Fruit fly (Drosophila melanogaster) whole organism, embryonic: ENCODE results near the gene CG43630.

ENCODE experiments used
- B-H2 ChIP-seq: fragments of 200-800 bp; sonication (Bioruptor generic); optimal IDR thresholded peaks from 2 replicates; lab custom pipeline; 2018; ENCODE audit warnings: missing biosample characterization, mild to moderate bottlenecking, missing genetic modification characterization
- BtbVII ChIP-seq: fragments of 200-800 bp; sonication (Bioruptor generic); optimal IDR thresholded peaks from 3 replicates; lab custom pipeline; 2017; ENCODE audit warnings: missing biosample characterization, mild to moderate bottlenecking, missing genetic modification characterization
- Bteb2 ChIP-seq: fragments of 200-800 bp; sonication (Bioruptor generic); optimal IDR thresholded peaks from 2 replicates; lab custom pipeline; 2016; ENCODE audit warnings: missing biosample characterization, missing genetic modification characterization
- C15 ChIP-seq: fragments of 200-800 bp; sonication (Bioruptor generic); IDR thresholded peaks from 3 replicates; pipeline ENCODE4 v1.3.6; 2022; ENCODE audit warnings: missing biosample characterization, missing genetic modification characterization
- CG10543 ChIP-seq: fragments of 200-800 bp; sonication (Bioruptor generic); optimal IDR thresholded peaks from 3 replicates; lab custom pipeline; 2017; ENCODE audit warnings: missing biosample characterization, mild to moderate bottlenecking, missing genetic modification characterization, moderate library complexity
- CG11085 ChIP-seq: fragments of 200-800 bp; sonication (Bioruptor generic); IDR thresholded peaks from 2 replicates; pipeline ENCODE4 v1.3.6; 2022; ENCODE audit warnings: missing biosample characterization, missing genetic modification characterization
- CG12071 ChIP-seq: fragments of 200-800 bp; sonication (Bioruptor generic); optimal IDR thresholded peaks from 3 replicates; lab custom pipeline; 2018; ENCODE audit warnings: missing biosample characterization, mild to moderate bottlenecking, missing genetic modification characterization
- CG12155 ChIP-seq: fragments of 200-800 bp; sonication (Bioruptor generic); optimal IDR thresholded peaks from 3 replicates; lab custom pipeline; 2016; ENCODE audit warnings: missing biosample characterization, missing genetic modification characterization
- CG12659 ChIP-seq: fragments of 200-800 bp; sonication (Bioruptor generic); optimal IDR thresholded peaks from 3 replicates; lab custom pipeline; 2017; ENCODE audit warnings: mild to moderate bottlenecking, missing biosample characterization, missing genetic modification reagents, missing genetic modification characterization
- CG12769 ChIP-seq: fragments of 200-800 bp; sonication (Bioruptor generic); optimal IDR thresholded peaks from 2 replicates; lab custom pipeline; 2019; ENCODE audit warnings: missing biosample characterization, mild to moderate bottlenecking, missing genetic modification characterization, moderate library complexity
- CG18599 ChIP-seq: fragments of 200-800 bp; sonication (Bioruptor generic); optimal IDR thresholded peaks from 3 replicates; lab custom pipeline; 2017; ENCODE audit warnings: missing biosample characterization, missing genetic modification characterization, mild to moderate bottlenecking, moderate library complexity, missing genetic modification reagents
- CG2202 ChIP-seq: fragments of 200-800 bp; sonication (Bioruptor generic); optimal IDR thresholded peaks from 2 replicates; lab custom pipeline; 2018; ENCODE audit warnings: missing biosample characterization, mild to moderate bottlenecking, missing genetic modification characterization
- CG32532 ChIP-seq: fragments of 200-800 bp; sonication (Bioruptor generic); IDR thresholded peaks from 2 replicates; pipeline ENCODE4 v1.3.6; 2022; ENCODE audit warnings: missing biosample characterization, missing genetic modification characterization
- CG3847 ChIP-seq: fragments of 200-800 bp; sonication (Bioruptor generic); IDR thresholded peaks from 2 replicates; pipeline ENCODE4 v1.3.6; 2022; ENCODE audit warnings: missing biosample characterization, missing genetic modification characterization
- CG6765 ChIP-seq: fragments of 200-800 bp; sonication (Bioruptor generic); optimal IDR thresholded peaks from 3 replicates; lab custom pipeline; 2017; ENCODE audit warnings: missing biosample characterization, mild to moderate bottlenecking, missing genetic modification characterization
- CG6854 ChIP-seq: fragments of 200-800 bp; sonication (Bioruptor generic); optimal IDR thresholded peaks from 3 replicates; lab custom pipeline; 2017; ENCODE audit warnings: missing biosample characterization, mild to moderate bottlenecking, missing genetic modification characterization
- CG7556 ChIP-seq: fragments of 200-800 bp; sonication (Bioruptor generic); optimal IDR thresholded peaks from 2 replicates; lab custom pipeline; 2017; ENCODE audit warnings: missing biosample characterization, mild to moderate bottlenecking, missing genetic modification characterization
- CG7745 ChIP-seq: fragments of 200-800 bp; sonication (Bioruptor generic); optimal IDR thresholded peaks from 2 replicates; lab custom pipeline; 2018; ENCODE audit warnings: missing biosample characterization, mild to moderate bottlenecking, missing genetic modification characterization, moderate library complexity
- CG7786 ChIP-seq: fragments of 200-800 bp; sonication (Bioruptor generic); optimal IDR thresholded peaks from 2 replicates; lab custom pipeline; 2016; ENCODE audit warnings: missing biosample characterization, missing genetic modification characterization
- CG7839 ChIP-seq: fragments of 200-800 bp; sonication (Bioruptor generic); optimal IDR thresholded peaks from 3 replicates; lab custom pipeline; 2018; ENCODE audit warnings: missing biosample characterization, mild to moderate bottlenecking, missing genetic modification characterization, moderate library complexity
- CG7963 ChIP-seq: fragments of 200-800 bp; sonication (Bioruptor generic); IDR thresholded peaks from 3 replicates; pipeline ENCODE4 v1.3.6; 2022; ENCODE audit warnings: missing biosample characterization, missing genetic modification characterization; ENCODE audit not compliant: partially characterized antibody
- CG8359 ChIP-seq: fragments of 200-800 bp; sonication (Bioruptor generic); optimal IDR thresholded peaks from 2 replicates; lab custom pipeline; 2017; ENCODE audit warnings: missing biosample characterization, mild to moderate bottlenecking, missing genetic modification characterization, borderline replicate concordance
- CG9215 ChIP-seq: fragments of 200-800 bp; sonication (Bioruptor generic); IDR thresholded peaks from 2 replicates; pipeline ENCODE4 v1.3.6; 2022; ENCODE audit warnings: missing biosample characterization, missing genetic modification characterization
- Dek ChIP-seq: fragments of 200-800 bp; sonication (Bioruptor generic); optimal IDR thresholded peaks from 3 replicates; lab custom pipeline; 2019; ENCODE audit warnings: missing biosample characterization, mild to moderate bottlenecking, missing genetic modification characterization, moderate library complexity
- Dip3 ChIP-seq: fragments of 200-800 bp; sonication (Bioruptor generic); optimal IDR thresholded peaks from 3 replicates; lab custom pipeline; 2016; ENCODE audit warnings: missing biosample characterization, missing genetic modification characterization
- Dref ChIP-seq: fragments of 200-800 bp; sonication (Bioruptor generic); IDR thresholded peaks from 2 replicates; pipeline ENCODE4 v1.3.6; 2022; ENCODE audit warnings: missing biosample characterization, missing genetic modification characterization
- Hand ChIP-seq: fragments of 200-800 bp; sonication (Bioruptor generic); optimal IDR thresholded peaks from 2 replicates; lab custom pipeline; 2017; ENCODE audit warnings: mild to moderate bottlenecking, missing biosample characterization, missing genetic modification reagents, missing genetic modification characterization
- Hey ChIP-seq: fragments of 200-800 bp; sonication (Bioruptor generic); optimal IDR thresholded peaks from 3 replicates; lab custom pipeline; 2018; ENCODE audit warnings: missing biosample characterization, mild to moderate bottlenecking, missing genetic modification characterization
- Hmr ChIP-seq: fragments of 200-800 bp; sonication (Bioruptor generic); optimal IDR thresholded peaks from 3 replicates; lab custom pipeline; 2017; ENCODE audit warnings: mild to moderate bottlenecking, missing biosample characterization, missing genetic modification reagents, missing genetic modification characterization
- Med ChIP-seq: fragments of 200-800 bp; sonication (Bioruptor generic); peaks from one replicate; lab custom pipeline; 2016; ENCODE audit warnings: missing biosample characterization, missing genetic modification characterization, mild to moderate bottlenecking, inconsistent platforms, moderate library complexity
- Meics ChIP-seq: fragments of 200-800 bp; sonication (Bioruptor generic); optimal IDR thresholded peaks from 2 replicates; lab custom pipeline; 2017; ENCODE audit warnings: missing biosample characterization, mild to moderate bottlenecking, missing genetic modification characterization
- NFAT ChIP-seq: fragments of 200-800 bp; sonication (Bioruptor generic); IDR thresholded peaks from 2 replicates; pipeline ENCODE4 v1.3.6; 2022; ENCODE audit warnings: missing biosample characterization, missing genetic modification characterization
- PHDP ChIP-seq: fragments of 200-800 bp; sonication (Bioruptor generic); optimal IDR thresholded peaks from 3 replicates; lab custom pipeline; 2018; ENCODE audit warnings: missing biosample characterization, mild to moderate bottlenecking, missing genetic modification characterization, moderate library complexity
- abd-A ChIP-seq: fragments of 200-800 bp; sonication (Bioruptor generic); optimal IDR thresholded peaks from 3 replicates; lab custom pipeline; 2019; ENCODE audit warnings: missing biosample characterization, mild to moderate bottlenecking, missing genetic modification characterization, moderate library complexity
- al ChIP-seq: fragments of 200-800 bp; sonication (Bioruptor generic); IDR thresholded peaks from 2 replicates; pipeline ENCODE4 v1.3.6; 2022; ENCODE audit warnings: missing biosample characterization, missing genetic modification characterization
- dysf ChIP-seq: fragments of 200-800 bp; sonication (Bioruptor generic); IDR thresholded peaks from 3 replicates; pipeline ENCODE4 v1.3.6; 2022; ENCODE audit warnings: missing biosample characterization, missing genetic modification characterization
- emc ChIP-seq: fragments of 200-800 bp; sonication (Bioruptor generic); optimal IDR thresholded peaks from 2 replicates; lab custom pipeline; 2016; ENCODE audit warnings: missing biosample characterization, missing genetic modification characterization
- fd96Cb ChIP-seq: fragments of 200-800 bp; sonication (Bioruptor generic); optimal IDR thresholded peaks from 2 replicates; lab custom pipeline; 2018; ENCODE audit warnings: missing biosample characterization, mild to moderate bottlenecking, missing genetic modification characterization, moderate library complexity
- ftz-f1 ChIP-seq: fragments of 200-800 bp; sonication (Bioruptor generic); optimal IDR thresholded peaks from 2 replicates; lab custom pipeline; 2016; ENCODE audit warnings: missing biosample characterization, missing genetic modification characterization
- kni ChIP-seq: fragments of 200-800 bp; sonication (Bioruptor generic); optimal IDR thresholded peaks from 3 replicates; lab custom pipeline; 2017; ENCODE audit warnings: mild to moderate bottlenecking, missing biosample characterization, missing genetic modification reagents, missing genetic modification characterization
- mirr ChIP-seq: fragments of 200-800 bp; sonication (Bioruptor generic); optimal IDR thresholded peaks from 3 replicates; lab custom pipeline; 2018; ENCODE audit warnings: missing biosample characterization, mild to moderate bottlenecking, missing genetic modification characterization
- nerfin-1 ChIP-seq: fragments of 200-800 bp; sonication (Bioruptor generic); optimal IDR thresholded peaks from 3 replicates; lab custom pipeline; 2019; ENCODE audit warnings: missing biosample characterization, mild to moderate bottlenecking, missing genetic modification characterization, moderate library complexity
- org-1 ChIP-seq: fragments of 200-800 bp; sonication (Bioruptor generic); optimal IDR thresholded peaks from 2 replicates; lab custom pipeline; 2017; ENCODE audit warnings: missing biosample characterization, missing genetic modification characterization
- phol ChIP-seq: fragments of 200-800 bp; sonication (Bioruptor generic); optimal IDR thresholded peaks from 3 replicates; lab custom pipeline; 2018; ENCODE audit warnings: missing biosample characterization, mild to moderate bottlenecking, missing genetic modification characterization, moderate library complexity
- slbo ChIP-seq: fragments of 200-800 bp; sonication (Bioruptor generic); IDR thresholded peaks from 2 replicates; pipeline ENCODE4 v1.3.6; 2022; ENCODE audit warnings: missing biosample characterization, missing genetic modification characterization
- tio ChIP-seq: fragments of 200-800 bp; sonication (Bioruptor generic); optimal IDR thresholded peaks from 2 replicates; lab custom pipeline; 2017; ENCODE audit warnings: missing biosample characterization, missing genetic modification characterization, inconsistent platforms
- tna ChIP-seq: fragments of 200-800 bp; sonication (Bioruptor generic); IDR thresholded peaks from 2 replicates; pipeline ENCODE4 v1.3.6; 2022; ENCODE audit warnings: missing biosample characterization, missing genetic modification characterization; ENCODE audit not compliant: partially characterized antibody
- vvl ChIP-seq: fragments of 200-800 bp; sonication (Bioruptor generic); IDR thresholded peaks from 2 replicates; pipeline ENCODE4 v1.3.6; 2022; ENCODE audit warnings: missing biosample characterization, missing genetic modification characterization
- zen2 ChIP-seq: fragments of 200-800 bp; sonication (Bioruptor generic); IDR thresholded peaks from 3 replicates; pipeline ENCODE4 v1.3.6; 2022; ENCODE audit warnings: missing biosample characterization, missing genetic modification characterization; ENCODE audit not compliant: partially characterized antibody

The CG43630 gene

DNA sequence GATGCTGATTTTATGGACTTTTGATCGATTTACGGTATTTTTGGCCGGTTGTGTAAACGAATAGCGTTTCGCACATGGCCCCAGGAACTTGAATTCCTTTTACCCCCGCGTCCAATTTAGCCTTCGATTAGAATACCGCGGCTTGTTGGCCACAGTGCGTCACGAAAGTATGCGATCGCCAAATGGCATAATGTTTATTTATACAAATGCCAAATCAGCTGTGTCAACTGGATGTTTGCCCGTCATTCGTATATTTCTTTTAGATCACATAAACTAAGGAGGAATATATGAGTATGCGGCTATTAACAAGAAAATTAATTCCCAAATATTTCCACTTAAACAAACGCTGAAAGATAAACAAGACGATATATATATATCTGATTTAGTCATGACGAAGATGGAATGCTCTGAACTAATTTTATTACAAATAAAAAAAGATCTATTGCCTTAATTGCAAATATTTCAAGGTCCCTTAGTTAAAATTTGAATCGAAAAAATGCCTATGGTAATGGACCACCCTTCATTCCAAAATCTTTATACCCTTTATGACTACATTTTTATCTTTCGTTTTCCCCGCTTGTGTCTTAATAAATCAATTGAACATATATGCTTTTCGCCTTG is 19.0 kb downstream of the CG43630 start:
- TF ChIP-seq CG7745 (tag; lab: Kevin White, UChicago) (no peak), Dref (GFP tag; lab: Robert Waterston, UW) (no peak), abd-A (tag; lab: Kevin White, UChicago) (peak; percentile 12), CG7786 (GFP tag; lab: Kevin White, UChicago) (peak; percentile 16), Med (peak; percentile 71), B-H2 (GFP tag; lab: Kevin White, UChicago) (peak; percentile 29), Meics (peak; percentile 30), al (GFP tag; lab: Robert Waterston, UW) (peak; percentile 47; the same call in 1 of the 2 replicates), PHDP (peak; percentile 16), CG12155 (GFP tag; lab: Kevin White, UChicago) (no peak), Dip3 (GFP tag; lab: Kevin White, UChicago) (peak; percentile 21), Hand (GFP tag; lab: Kevin White, UChicago) (peak; percentile 38), kni (GFP tag; lab: Kevin White, UChicago) (no peak), CG10543 (GFP tag; lab: Kevin White, UChicago) (peak; percentile 14), CG8359 (GFP tag; lab: Kevin White, UChicago) (no peak), nerfin-1 (tag; lab: Kevin White, UChicago) (no peak), Hey (tag; lab: Kevin White, UChicago) (no peak), CG9215 (GFP tag; lab: Robert Waterston, UW) (no peak), C15 (no peak), slbo (peak; percentile 55), tio (GFP tag; lab: Kevin White, UChicago) (no peak), CG7963 (GFP tag; lab: Robert Waterston, UW) (no peak), CG12071 (GFP tag; lab: Kevin White, UChicago) (peak; percentile 52), emc (GFP tag; lab: Kevin White, UChicago) (no peak), vvl (GFP tag; lab: Robert Waterston, UW) (no peak), CG2202 (tag; lab: Kevin White, UChicago) (no peak), phol (tag; lab: Kevin White, UChicago) (no peak), NFAT (GFP tag; lab: Robert Waterston, UW) (no peak; the same call in 1 of the 2 replicates), CG12659 (GFP tag; lab: Kevin White, UChicago) (peak; percentile 12), Bteb2 (GFP tag; lab: Kevin White, UChicago) (no peak), CG11085 (GFP tag; lab: Robert Waterston, UW) (no peak), CG6765 (peak; percentile 25), zen2 (GFP tag; lab: Robert Waterston, UW) (no peak), CG18599 (GFP tag; lab: Kevin White, UChicago) (peak; percentile 69), tna (GFP tag; lab: Robert Waterston, UW) (no peak), mirr (peak; percentile 27), fd96Cb (no peak), BtbVII (GFP tag; lab: Kevin White, UChicago) (peak; percentile 43), CG6854 (peak; percentile 28), CG12769 (tag; lab: Kevin White, UChicago) (peak; percentile 20), CG32532 (0 out of 2 replicates have a peak, but pooled peaks have one; percentile 5), CG3847 (peak; percentile 40; the same call in 1 of the 2 replicates), CG7556 (GFP tag; lab: Kevin White, UChicago) (no peak), Dek (tag; lab: Kevin White, UChicago) (peak; percentile 10), CG7839 (tag; lab: Kevin White, UChicago) (peak; percentile 39), dysf (GFP tag; lab: Robert Waterston, UW) (peak; percentile 27; the same call in 1 of the 3 replicates), org-1 (no peak), ftz-f1 (GFP tag; lab: Kevin White, UChicago) (no peak), Hmr (GFP tag; lab: Kevin White, UChicago) (peak; percentile 63)
